Fruit fly (Drosophila melanogaster) whole organism, embryonic: ENCODE measurements around the gene gammaCOP.

ENCODE experiments used
- Asciz ChIP-seq: fragments of 200-800 bp; sonication (Bioruptor generic); optimal IDR thresholded peaks from 2 replicates; lab custom pipeline; 2017; ENCODE audit warnings: missing biosample characterization, mild to moderate bottlenecking, missing genetic modification characterization, missing genetic modification reagents
- B-H2 ChIP-seq: fragments of 200-800 bp; sonication (Bioruptor generic); optimal IDR thresholded peaks from 2 replicates; lab custom pipeline; 2018; ENCODE audit warnings: missing biosample characterization, mild to moderate bottlenecking, missing genetic modification characterization
- BtbVII ChIP-seq: fragments of 200-800 bp; sonication (Bioruptor generic); optimal IDR thresholded peaks from 3 replicates; lab custom pipeline; 2017; ENCODE audit warnings: missing biosample characterization, mild to moderate bottlenecking, missing genetic modification characterization
- CG1024 ChIP-seq: fragments of 200-800 bp; sonication (Bioruptor generic); IDR thresholded peaks from 2 replicates; pipeline ENCODE4 v1.3.6; 2022; ENCODE audit warnings: missing biosample characterization, missing genetic modification characterization
- CG10274 ChIP-seq: fragments of 200-800 bp; sonication (Bioruptor generic); optimal IDR thresholded peaks from 3 replicates; lab custom pipeline; 2017; ENCODE audit warnings: missing biosample characterization, mild to moderate bottlenecking, missing genetic modification characterization
- CG10366 ChIP-seq: fragments of 200-800 bp; sonication (Bioruptor generic); IDR thresholded peaks from 2 replicates; pipeline ENCODE4 v1.3.6; 2022; ENCODE audit warnings: missing biosample characterization, missing genetic modification characterization
- CG10979 ChIP-seq: fragments of 200-800 bp; sonication (Bioruptor generic); optimal IDR thresholded peaks from 2 replicates; lab custom pipeline; 2018; ENCODE audit warnings: missing biosample characterization, mild to moderate bottlenecking, missing genetic modification characterization, moderate library complexity
- CG17385 ChIP-seq: fragments of 200-800 bp; sonication (Bioruptor generic); optimal IDR thresholded peaks from 3 replicates; lab custom pipeline; 2018; ENCODE audit warnings: missing biosample characterization, mild to moderate bottlenecking, missing genetic modification characterization
- CG1792 ChIP-seq: fragments of 200-800 bp; sonication (Bioruptor generic); optimal IDR thresholded peaks from 2 replicates; lab custom pipeline; 2016; ENCODE audit warnings: missing biosample characterization, missing genetic modification characterization
- CG18476 ChIP-seq: fragments of 200-800 bp; sonication (Bioruptor generic); optimal IDR thresholded peaks from 2 replicates; lab custom pipeline; 2016; ENCODE audit warnings: missing biosample characterization, mild to moderate bottlenecking, missing genetic modification characterization
- CG3163 ChIP-seq: fragments of 200-800 bp; sonication (Bioruptor generic); optimal IDR thresholded peaks from 3 replicates; lab custom pipeline; 2016; ENCODE audit warnings: missing biosample characterization, missing genetic modification characterization
- CG32772 ChIP-seq: fragments of 200-800 bp; sonication (Bioruptor generic); IDR thresholded peaks from 2 replicates; pipeline ENCODE4 v1.3.6; 2022; ENCODE audit warnings: missing biosample characterization, missing genetic modification characterization
- CG3281 ChIP-seq: fragments of 200-800 bp; sonication (Bioruptor generic); optimal IDR thresholded peaks from 3 replicates; lab custom pipeline; 2017; ENCODE audit warnings: missing biosample characterization, mild to moderate bottlenecking, missing genetic modification characterization
- CG33213 ChIP-seq: fragments of 200-800 bp; sonication (Bioruptor generic); optimal IDR thresholded peaks from 3 replicates; lab custom pipeline; 2016; ENCODE audit warnings: missing biosample characterization, missing genetic modification characterization
- CG3847 ChIP-seq: fragments of 200-800 bp; sonication (Bioruptor generic); IDR thresholded peaks from 2 replicates; pipeline ENCODE4 v1.3.6; 2022; ENCODE audit warnings: missing biosample characterization, missing genetic modification characterization
- CG4854 ChIP-seq: fragments of 200-800 bp; sonication (Bioruptor generic); optimal IDR thresholded peaks from 2 replicates; lab custom pipeline; 2016; ENCODE audit warnings: missing biosample characterization, missing genetic modification characterization, inconsistent platforms
- CG6854 ChIP-seq: fragments of 200-800 bp; sonication (Bioruptor generic); optimal IDR thresholded peaks from 3 replicates; lab custom pipeline; 2017; ENCODE audit warnings: missing biosample characterization, mild to moderate bottlenecking, missing genetic modification characterization
- CG7556 ChIP-seq: fragments of 200-800 bp; sonication (Bioruptor generic); optimal IDR thresholded peaks from 2 replicates; lab custom pipeline; 2017; ENCODE audit warnings: missing biosample characterization, mild to moderate bottlenecking, missing genetic modification characterization
- CG8290 ChIP-seq, 3 experiments: fragments of 200-800 bp; sonication (Bioruptor generic); optimal IDR thresholded peaks; 2 replicates each; lab custom pipeline; 2016 to 2019; ENCODE audit warnings: missing biosample characterization in 3 of 3, missing genetic modification characterization in 3 of 3, mild to moderate bottlenecking in 2 of 3, moderate library complexity in 1 of 3
- CG8388 ChIP-seq: fragments of 200-800 bp; sonication (Bioruptor generic); optimal IDR thresholded peaks from 2 replicates; lab custom pipeline; 2019; ENCODE audit warnings: missing biosample characterization, mild to moderate bottlenecking, missing genetic modification characterization, moderate library complexity
- CG9817 ChIP-seq: fragments of 200-800 bp; sonication (Bioruptor generic); optimal IDR thresholded peaks from 2 replicates; lab custom pipeline; 2018; ENCODE audit warnings: missing biosample characterization, mild to moderate bottlenecking, missing genetic modification characterization, moderate library complexity
- D19B ChIP-seq: fragments of 200-800 bp; sonication (Bioruptor generic); optimal IDR thresholded peaks from 2 replicates; lab custom pipeline; 2017; ENCODE audit warnings: missing biosample characterization, mild to moderate bottlenecking, missing genetic modification characterization
- Eip74EF ChIP-seq, 2 experiments: fragments of 200-800 bp in 1 of 2; fragments of >200 bp in 1 of 2; sonication (Bioruptor generic) in 1 of 2; optimal IDR thresholded peaks; 2 replicates each; lab custom pipeline; 2017 to 2019; ENCODE audit warnings: missing biosample characterization in 2 of 2, missing genetic modification characterization in 2 of 2, mild to moderate bottlenecking in 1 of 2, moderate library complexity in 1 of 2
- Ets65A ChIP-seq: fragments of 200-800 bp; sonication (Bioruptor generic); peaks from one replicate; lab custom pipeline; 2016; ENCODE audit warnings: missing biosample characterization, missing genetic modification characterization
- H15 ChIP-seq: fragments of 200-800 bp; sonication (Bioruptor generic); IDR thresholded peaks from 3 replicates; pipeline ENCODE4 v1.3.6; 2022; ENCODE audit warnings: missing biosample characterization, missing genetic modification characterization
- HLHmδ ChIP-seq: fragments of 200-800 bp; sonication (Bioruptor generic); optimal IDR thresholded peaks from 2 replicates; lab custom pipeline; 2018; ENCODE audit warnings: missing biosample characterization, mild to moderate bottlenecking, missing genetic modification characterization, moderate library complexity
- Hmr ChIP-seq: fragments of 200-800 bp; sonication (Bioruptor generic); optimal IDR thresholded peaks from 3 replicates; lab custom pipeline; 2017; ENCODE audit warnings: mild to moderate bottlenecking, missing biosample characterization, missing genetic modification reagents, missing genetic modification characterization
- Hmx ChIP-seq: fragments of 200-800 bp; sonication (Bioruptor generic); optimal IDR thresholded peaks from 2 replicates; lab custom pipeline; 2016; ENCODE audit warnings: missing biosample characterization, missing genetic modification characterization
- Hr78 ChIP-seq, 2 experiments: fragments of 200-800 bp in 1 of 2; fragments of >200 bp in 1 of 2; sonication (Bioruptor generic) in 1 of 2; optimal IDR thresholded peaks; 2 replicates each; lab custom pipeline; 2017 to 2019; ENCODE audit warnings: missing biosample characterization in 2 of 2, missing genetic modification characterization in 2 of 2, mild to moderate bottlenecking in 1 of 2, moderate library complexity in 1 of 2
- Lim3 ChIP-seq: fragments of 200-800 bp; sonication (Bioruptor generic); IDR thresholded peaks from 2 replicates; pipeline ENCODE4 v1.3.6; 2022; ENCODE audit warnings: missing biosample characterization, missing genetic modification characterization
- MBD-R2 ChIP-seq: fragments of 200-800 bp; sonication (Bioruptor generic); IDR thresholded peaks from 2 replicates; pipeline ENCODE4 v1.3.6; 2022; ENCODE audit warnings: missing biosample characterization, missing genetic modification characterization
- MTF-1 ChIP-seq: fragments of 200-800 bp; sonication (Bioruptor generic); optimal IDR thresholded peaks from 2 replicates; lab custom pipeline; 2018; ENCODE audit warnings: missing biosample characterization, mild to moderate bottlenecking, missing genetic modification characterization, borderline replicate concordance
- Med ChIP-seq: fragments of 200-800 bp; sonication (Bioruptor generic); peaks from one replicate; lab custom pipeline; 2016; ENCODE audit warnings: missing biosample characterization, missing genetic modification characterization, mild to moderate bottlenecking, inconsistent platforms, moderate library complexity
- Meics ChIP-seq: fragments of 200-800 bp; sonication (Bioruptor generic); optimal IDR thresholded peaks from 2 replicates; lab custom pipeline; 2017; ENCODE audit warnings: missing biosample characterization, mild to moderate bottlenecking, missing genetic modification characterization
- Sry-δ ChIP-seq: fragments of 200-800 bp; sonication (Bioruptor generic); optimal IDR thresholded peaks from 2 replicates; lab custom pipeline; 2016; ENCODE audit warnings: missing biosample characterization, missing genetic modification characterization
- Stat92E ChIP-seq, 3 experiments: fragments of >200 bp in 2 of 3; fragments of 200-800 bp in 1 of 3; sonication (Bioruptor generic) in 1 of 3; optimal IDR thresholded peaks; 2 replicates each; lab custom pipeline; 2017 to 2019; ENCODE audit warnings: missing biosample characterization in 3 of 3, missing genetic modification characterization in 3 of 3, mild to moderate bottlenecking in 1 of 3, moderate library complexity in 1 of 3
- Xrp1 ChIP-seq: fragments of 200-800 bp; sonication (Bioruptor generic); IDR thresholded peaks from 2 replicates; pipeline ENCODE4 v1.3.6; 2022; ENCODE audit warnings: missing biosample characterization, missing genetic modification characterization
- ash1 ChIP-seq: fragments of 200-800 bp; sonication (Bioruptor generic); optimal IDR thresholded peaks from 2 replicates; lab custom pipeline; 2018; ENCODE audit warnings: missing biosample characterization, mild to moderate bottlenecking, missing genetic modification characterization
- caup ChIP-seq: fragments of 200-800 bp; sonication (Bioruptor generic); optimal IDR thresholded peaks from 3 replicates; lab custom pipeline; 2017; ENCODE audit warnings: missing biosample characterization, mild to moderate bottlenecking, missing genetic modification characterization, moderate library complexity; ENCODE audit not compliant: severe bottlenecking
- danr ChIP-seq: fragments of 200-800 bp; sonication (Bioruptor generic); IDR thresholded peaks from 2 replicates; pipeline ENCODE4 v1.3.6; 2022; ENCODE audit warnings: missing biosample characterization, missing genetic modification characterization
- fd3F ChIP-seq: fragments of 200-800 bp; sonication (Bioruptor generic); optimal IDR thresholded peaks from 2 replicates; lab custom pipeline; 2018; ENCODE audit warnings: missing biosample characterization, mild to moderate bottlenecking, missing genetic modification characterization, moderate library complexity
- gcm2 ChIP-seq: fragments of 200-800 bp; sonication (Bioruptor generic); optimal IDR thresholded peaks from 2 replicates; lab custom pipeline; 2016; ENCODE audit warnings: missing biosample characterization, missing genetic modification characterization
- gsb ChIP-seq: fragments of 200-800 bp; sonication (Bioruptor generic); IDR thresholded peaks from 2 replicates; pipeline ENCODE4 v1.3.6; 2022; ENCODE audit warnings: missing biosample characterization, missing genetic modification characterization
- kay ChIP-seq: fragments of 200-800 bp; sonication (Bioruptor generic); optimal IDR thresholded peaks from 2 replicates; lab custom pipeline; 2016; ENCODE audit warnings: missing biosample characterization, missing genetic modification characterization
- lola ChIP-seq, 3 experiments: fragments of >200 bp in 2 of 3; fragments of 200-800 bp in 1 of 3; sonication (Bioruptor generic) in 1 of 3; optimal IDR thresholded peaks; 2 replicates each; lab custom pipeline; 2017 to 2019; ENCODE audit warnings: missing biosample characterization in 3 of 3, missing genetic modification characterization in 3 of 3, mild to moderate bottlenecking in 1 of 3, moderate library complexity in 1 of 3
- nerfin-2 ChIP-seq: fragments of 200-800 bp; sonication (Bioruptor generic); IDR thresholded peaks from 2 replicates; pipeline ENCODE4 v1.3.6; 2022; ENCODE audit warnings: missing biosample characterization, missing genetic modification characterization; ENCODE audit not compliant: partially characterized antibody
- p53 ChIP-seq: fragments of 200-800 bp; sonication (Bioruptor generic); optimal IDR thresholded peaks from 2 replicates; lab custom pipeline; 2016; ENCODE audit warnings: missing biosample characterization, missing genetic modification characterization
- psq ChIP-seq: fragments of 200-800 bp; sonication (Bioruptor generic); optimal IDR thresholded peaks from 2 replicates; lab custom pipeline; 2017; ENCODE audit warnings: missing biosample characterization, missing genetic modification characterization
- sqz ChIP-seq: fragments of 200-800 bp; sonication (Bioruptor generic); optimal IDR thresholded peaks from 3 replicates; lab custom pipeline; 2018; ENCODE audit warnings: missing biosample characterization, mild to moderate bottlenecking, missing genetic modification characterization
- yki ChIP-seq: fragments of >200 bp; optimal IDR thresholded peaks from 3 replicates; lab custom pipeline; 2018

Gene gammaCOP

dm6 chr3R:31608030-31608429 is 36.1 kb downstream of the gammaCOP start (continued):
- TF ChIP-seq CG6854 (GFP tag; lab: Kevin White, UChicago), result no peak
- no peak for TF ChIP-seq H15 (GFP tag; lab: Robert Waterston, UW)
- TF ChIP-seq D19B (GFP tag; lab: Kevin White, UChicago), result no peak
- TF ChIP-seq gsb (GFP tag; lab: Robert Waterston, UW), result no peak
- TF ChIP-seq CG3163 (GFP tag; lab: Kevin White, UChicago), result no peak
- no peak for TF ChIP-seq CG10979 (tag; lab: Kevin White, UChicago)
- TF ChIP-seq CG32772 (GFP tag; lab: Robert Waterston, UW), result no peak
- TF ChIP-seq Stat92E (GFP tag; optimal IDR thresholded peaks at IDR 0.05; lab: Kevin White, UChicago), result no peak
- TF ChIP-seq fd3F, result no peak
- TF ChIP-seq Meics (GFP tag; lab: Kevin White, UChicago), result no peak
- TF ChIP-seq CG7556 (GFP tag; lab: Kevin White, UChicago), result no peak
- TF ChIP-seq yki, result no peak
- no peak for TF ChIP-seq CG3847 (GFP tag; lab: Robert Waterston, UW)
- no peak for TF ChIP-seq Sry-δ (GFP tag; lab: Kevin White, UChicago)
- TF ChIP-seq CG17385 (GFP tag; lab: Kevin White, UChicago), result peak; percentile 29
- TF ChIP-seq caup (GFP tag; lab: Kevin White, UChicago), result peak; percentile 20
- TF ChIP-seq Xrp1 (GFP tag; lab: Robert Waterston, UW), result no peak
- TF ChIP-seq Med (GFP tag; lab: Kevin White, UChicago), result peak; percentile 88
- no peak for TF ChIP-seq lola (GFP tag; optimal IDR thresholded peaks at IDR 0.05; lab: Kevin White, UChicago)
- no peak for TF ChIP-seq CG8388 (GFP tag; lab: Kevin White, UChicago)
- no peak for TF ChIP-seq gcm2 (GFP tag; lab: Kevin White, UChicago)
- TF ChIP-seq CG9817 (tag; lab: Kevin White, UChicago), result peak; percentile 1
- TF ChIP-seq BtbVII, result no peak
- TF ChIP-seq MTF-1 (GFP tag; lab: Kevin White, UChicago), result peak; percentile 38
- TF ChIP-seq Ets65A (GFP tag; lab: Kevin White, UChicago), result no peak
- TF ChIP-seq ash1 (GFP tag; lab: Kevin White, UChicago), result no peak
- no peak for TF ChIP-seq CG1024 (GFP tag; lab: Robert Waterston, UW)
- TF ChIP-seq CG8290 (GFP tag; optimal IDR thresholded peaks at IDR 0.05; lab: Kevin White, UChicago), result no peak
- peak in 1 of 2 experiments; percentile 17 for TF ChIP-seq CG8290 (tag; optimal IDR thresholded peaks at IDR 0.05; lab: Kevin White, UChicago)
- TF ChIP-seq Asciz (GFP tag; lab: Kevin White, UChicago), result peak; percentile 43
- no peak for TF ChIP-seq sqz (GFP tag; lab: Kevin White, UChicago)
- TF ChIP-seq CG3281, result peak; percentile 45
- no peak for TF ChIP-seq CG4854 (GFP tag; lab: Kevin White, UChicago)
- TF ChIP-seq Hmx (GFP tag; lab: Kevin White, UChicago), result no peak
- TF ChIP-seq Eip74EF (GFP tag; optimal IDR thresholded peaks at IDR 0.05; lab: Kevin White, UChicago), result no peak
- TF ChIP-seq Lim3 (GFP tag; lab: Robert Waterston, UW), result no peak
- TF ChIP-seq danr (GFP tag; lab: Robert Waterston, UW), result no peak
- TF ChIP-seq CG18476, result no peak
- TF ChIP-seq psq (GFP tag; lab: Kevin White, UChicago), result no peak
- no peak for TF ChIP-seq kay (GFP tag; lab: Kevin White, UChicago)
- TF ChIP-seq CG1792 (GFP tag; lab: Kevin White, UChicago), result no peak
- no peak for TF ChIP-seq CG33213
- peak; percentile 30 for TF ChIP-seq Hmr (GFP tag; lab: Kevin White, UChicago)
- TF ChIP-seq B-H2 (GFP tag; lab: Kevin White, UChicago), result peak; percentile 56
- no peak for TF ChIP-seq nerfin-2 (GFP tag; lab: Robert Waterston, UW)
- no peak for TF ChIP-seq p53
- no peak for TF ChIP-seq MBD-R2 (GFP tag; lab: Robert Waterston, UW)
- no peak for TF ChIP-seq CG10366 (GFP tag; lab: Robert Waterston, UW)
- peak in 1 of 2 experiments; percentile 31 for TF ChIP-seq Hr78 (GFP tag; optimal IDR thresholded peaks at IDR 0.05; lab: Kevin White, UChicago)
- no peak for TF ChIP-seq CG10274 (GFP tag; lab: Kevin White, UChicago)
- TF ChIP-seq HLHmδ (GFP tag; lab: Kevin White, UChicago), result no peak
